Worm (Caenorhabditis elegans) whole organism, L4 larva: ENCODE measurements around the gene srsx-15.

Experiments
- lin-15B ChIP-seq: fragments of 150-350 bp; sonication (generic microtip); optimal IDR thresholded peaks from 3 replicates; lab custom pipeline; 2014; ENCODE audit warnings: missing biosample characterization, missing genetic modification characterization
- madf-5 ChIP-seq, 2 experiments: fragments of 200-800 bp; sonication (Bioruptor generic); IDR thresholded peaks; 2 replicates each; pipeline ENCODE4 v1.3.6; 2022; ENCODE audit warnings: missing compliant biosample characterization in 2 of 2, missing genetic modification characterization in 2 of 2
- nhr-76 ChIP-seq: fragments of 150-350 bp; optimal IDR thresholded peaks from 2 replicates; lab custom pipeline; 2014; ENCODE audit warnings: missing biosample characterization, missing genetic modification characterization
- unc-62 ChIP-seq, 3 experiments: fragments of 150-350 bp in 1 of 3; sonication (generic microtip); optimal IDR thresholded peaks in 2 of 3; peaks in 1 of 3; 1 replicate in 1 of 3; 2 replicates in 2 of 3; lab custom pipeline; 2014 to 2017; ENCODE audit warnings: missing biosample characterization in 3 of 3, missing genetic modification characterization in 3 of 3, missing genetic modification reagents in 3 of 3, missing genotype in 1 of 3

ce11 chrIV:5627056-5627455, 3.4 kb upstream of the srsx-15 start, which contains the start of gene srsx-14:
- TF ChIP-seq nhr-76 (tag; lab: Kevin White, UChicago) (no peak), unc-62 (GFP tag; optimal IDR thresholded peaks at IDR 0.05 in 1 of 2; lab: Kevin White, UChicago) (no peak), unc-62 (tag; optimal IDR thresholded peaks at IDR 0.05; lab: Kevin White, UChicago) (no peak), lin-15B (tag; lab: Kevin White, UChicago) (no peak), madf-5 (GFP tag; IDR thresholded peaks at IDR 0.05; lab: Robert Waterston, UW) (no peak)
